Worm (Caenorhabditis elegans): ENCODE results near the gene srbc-60.

The srbc-60 gene

ce11 chrV:772210-772609, 7.9 kb upstream of the srbc-60 start:
- TF ChIP-seq ceh-90 (tag; optimal IDR thresholded peaks at IDR 0.05): no peak
- no peak for TF ChIP-seq unc-62 (GFP tag; optimal IDR thresholded peaks at IDR 0.05)
- no peak for TF ChIP-seq ceh-8 (GFP tag; optimal IDR thresholded peaks at IDR 0.05)
- TF ChIP-seq nhr-19 (GFP tag; conservative IDR thresholded peaks at IDR 0.05): no peak
- no peak for TF ChIP-seq ceh-63 (GFP tag; optimal IDR thresholded peaks at IDR 0.05)
- TF ChIP-seq nhr-77 (tag; optimal IDR thresholded peaks at IDR 0.05): no peak
- no peak for TF ChIP-seq swsn-7 (tag; optimal IDR thresholded peaks at IDR 0.05)
- TF ChIP-seq lin-39 (tag; optimal IDR thresholded peaks at IDR 0.05): no peak
- no peak for TF ChIP-seq nhr-85 (tag)
- TF ChIP-seq pag-3 (tag; optimal IDR thresholded peaks at IDR 0.05; ENCODE audit: borderline replicate concordance, insufficient read depth): no peak
- no peak for TF ChIP-seq efl-1 (optimal IDR thresholded peaks at IDR 0.05)
- no peak for TF ChIP-seq efl-1 (GFP tag; optimal IDR thresholded peaks at IDR 0.05 in 1 of 2)
- no peak for TF ChIP-seq ztf-11 (tag; optimal IDR thresholded peaks at IDR 0.05)
- no peak for TF ChIP-seq lin-35 (GFP tag; optimal IDR thresholded peaks at IDR 0.05)
- TF ChIP-seq aha-1 (tag; optimal IDR thresholded peaks at IDR 0.05): no peak
- no peak for TF ChIP-seq nhr-47 (tag; optimal IDR thresholded peaks at IDR 0.05)
- TF ChIP-seq egl-13 (tag; optimal IDR thresholded peaks at IDR 0.05): no peak
- TF ChIP-seq egl-27 (tag; optimal IDR thresholded peaks at IDR 0.05): no peak
- TF ChIP-seq nhr-90 (tag; optimal IDR thresholded peaks at IDR 0.05; ENCODE audit: poor library complexity): no peak
- no peak for TF ChIP-seq tbx-2 (tag; optimal IDR thresholded peaks at IDR 0.05)

- TF ChIP-seq zag-1 (tag; optimal IDR thresholded peaks at IDR 0.05): no peak
- no peak for TF ChIP-seq ztf-4 (tag; optimal IDR thresholded peaks at IDR 0.05)
- TF ChIP-seq C04F5.9 (tag; optimal IDR thresholded peaks at IDR 0.05): peak; percentile 41
- TF ChIP-seq hpl-2 (GFP tag; optimal IDR thresholded peaks at IDR 0.05): no peak
- no peak for TF ChIP-seq Y116A8C.19 (tag; optimal IDR thresholded peaks at IDR 0.05; ENCODE audit: borderline replicate concordance)
- peak; percentile 85 for TF ChIP-seq lin-15B (tag; optimal IDR thresholded peaks at IDR 0.05)
- TF ChIP-seq unc-30 (tag; optimal IDR thresholded peaks at IDR 0.05): no peak
- TF ChIP-seq tbx-2 (tag; optimal IDR thresholded peaks at IDR 0.05): peak; percentile 91
- TF ChIP-seq lin-13 (GFP tag; optimal IDR thresholded peaks at IDR 0.05): peak; percentile 79
- peak; percentile 81 for TF ChIP-seq irx-1 (tag; optimal IDR thresholded peaks at IDR 0.05)
- peak; percentile 36 for TF ChIP-seq F16B12.6 (tag; optimal IDR thresholded peaks at IDR 0.05)
- TF ChIP-seq mef-2 (tag; optimal IDR thresholded peaks at IDR 0.05): no peak
- peak; percentile 93 for TF ChIP-seq nhr-47 (tag; optimal IDR thresholded peaks at IDR 0.05)
- peak; percentile 83 for TF ChIP-seq nhr-237 (tag; optimal IDR thresholded peaks at IDR 0.05)
- no peak for TF ChIP-seq sptf-1 (tag; optimal IDR thresholded peaks at IDR 0.05)
- peak; percentile 89 for TF ChIP-seq nhr-90 (tag; optimal IDR thresholded peaks at IDR 0.05; ENCODE audit: poor library complexity)
- TF ChIP-seq ceh-8 (GFP tag; optimal IDR thresholded peaks at IDR 0.05): peak; percentile 68
- peak; percentile 89 for TF ChIP-seq egl-13 (tag; optimal IDR thresholded peaks at IDR 0.05)
- peak in 1 of 2 experiments; percentile 75 for TF ChIP-seq mdl-1 (tag; optimal IDR thresholded peaks at IDR 0.05)
- peak; percentile 98 for TF ChIP-seq lin-14 (GFP tag; optimal IDR thresholded peaks at IDR 0.05)
- peak; percentile 89 for TF ChIP-seq unc-130 (tag; optimal IDR thresholded peaks at IDR 0.05)
- TF ChIP-seq ets-5 (GFP tag; IDR thresholded peaks at IDR 0.05): no peak
- TF ChIP-seq dsc-1 (tag; optimal IDR thresholded peaks at IDR 0.05): peak; percentile 92
- TF ChIP-seq lin-35 (GFP tag; optimal IDR thresholded peaks at IDR 0.05): peak; percentile 97 to 99
- peak; percentile 96 to 97 (median 97) for TF ChIP-seq dpl-1 (GFP tag; optimal IDR thresholded peaks at IDR 0.05)
- peak; percentile 53; the same call in 1 of the 2 replicates for TF ChIP-seq ceh-88 (GFP tag; IDR thresholded peaks at IDR 0.05)
- TF ChIP-seq fkh-8 (tag; optimal IDR thresholded peaks at IDR 0.05): peak; percentile 83
- TF ChIP-seq elt-2 (tag; optimal IDR thresholded peaks at IDR 0.05): peak; percentile 49
- TF ChIP-seq snu-23 (GFP tag; optimal IDR thresholded peaks at IDR 0.05): peak; percentile 97
- TF ChIP-seq zip-4 (GFP tag; optimal IDR thresholded peaks at IDR 0.05): peak; percentile 56
- peak; percentile 77 for TF ChIP-seq grh-1 (GFP tag; IDR thresholded peaks at IDR 0.05)
- TF ChIP-seq nhr-12 (tag; optimal IDR thresholded peaks at IDR 0.05): no peak
- TF ChIP-seq C34B4.2 (tag; optimal IDR thresholded peaks at IDR 0.05): no peak
- TF ChIP-seq xbp-1 (tag; optimal IDR thresholded peaks at IDR 0.05): peak; percentile 91
- peak; percentile 65 for TF ChIP-seq snpc-4 (tag; optimal IDR thresholded peaks at IDR 0.05)
- peak; percentile 92 for TF ChIP-seq nhr-19 (GFP tag; conservative IDR thresholded peaks at IDR 0.05)
- peak; percentile 56 for TF ChIP-seq ama-1 (optimal IDR thresholded peaks at IDR 0.05)
- TF ChIP-seq swsn-7 (tag; optimal IDR thresholded peaks at IDR 0.05): peak; percentile 92
- peak in 1 of 2 experiments; percentile 70 for TF ChIP-seq ztf-11 (tag; optimal IDR thresholded peaks at IDR 0.05)
- peak; percentile 87 for TF ChIP-seq unc-86 (tag; optimal IDR thresholded peaks at IDR 0.05)
Measured at ce11 chrV:773256-773655, 6.8 kb upstream of the srbc-60 start, which contains the start of gene sti-1. Gene sti-1, plus strand, starts transcription at chrV:773518.

Data from whole organism, L1 larva.